Fruit fly (Drosophila melanogaster): ENCODE data around the gene CG32119.

The CG32119 gene

DNA sequence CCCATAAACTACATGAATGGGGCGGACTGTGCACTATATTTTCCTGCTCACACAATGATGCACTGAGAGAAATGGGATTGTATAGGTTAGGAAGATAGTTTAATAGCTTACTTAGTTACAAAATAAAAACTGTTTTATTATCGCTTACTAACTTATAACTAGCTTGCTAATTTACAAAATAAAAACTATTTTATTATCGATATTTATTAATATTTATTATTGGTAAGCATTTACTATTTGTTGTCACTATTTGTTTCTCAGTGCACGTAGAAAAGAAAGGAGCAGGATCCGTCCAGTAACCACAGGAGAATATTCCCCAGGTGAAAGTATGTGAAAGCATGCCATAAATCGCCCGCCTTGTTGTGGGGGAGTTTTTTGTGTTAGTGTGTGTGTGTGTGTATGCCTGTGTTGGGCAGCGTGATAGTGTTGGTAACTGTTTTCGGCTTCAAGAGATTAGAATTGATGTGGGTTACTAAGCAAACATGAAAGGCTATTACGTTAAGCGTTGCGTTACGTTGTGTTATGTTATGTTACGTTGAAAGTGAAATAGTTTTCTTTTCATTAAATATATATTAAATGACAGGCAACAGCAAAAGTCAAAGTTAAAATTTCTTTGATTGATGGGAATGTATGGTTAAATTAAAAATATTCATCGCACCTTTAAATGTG is 25.0 kb downstream of the CG32119 start (continued):
- TF ChIP-seq Fer2 (tag; optimal IDR thresholded peaks at IDR 0.05) (no peak), ken (GFP tag; IDR thresholded peaks at IDR 0.05) (no peak), CG3726 (GFP tag; IDR thresholded peaks at IDR 0.05) (no peak), kah (GFP tag; optimal IDR thresholded peaks at IDR 0.05) (no peak), CG3407 (GFP tag; optimal IDR thresholded peaks at IDR 0.05) (no peak), CG2199 (GFP tag; IDR thresholded peaks at IDR 0.05) (no peak), Blimp-1 (GFP tag; optimal IDR thresholded peaks at IDR 0.05) (peak; percentile 6), inv (GFP tag; IDR thresholded peaks at IDR 0.05; ENCODE audit: partially characterized antibody) (no peak), Dip2 (GFP tag; IDR thresholded peaks at IDR 0.05) (no peak), gcm2 (GFP tag; optimal IDR thresholded peaks at IDR 0.05) (no peak), corto (GFP tag; optimal IDR thresholded peaks at IDR 0.05) (no peak), CG7372 (GFP tag; IDR thresholded peaks at IDR 0.05) (no peak), HLH3B (GFP tag; IDR thresholded peaks at IDR 0.05) (no peak), hth (optimal IDR thresholded peaks at IDR 0.05) (no peak), fd64A (GFP tag; optimal IDR thresholded peaks at IDR 0.05) (no peak), da (GFP tag; optimal IDR thresholded peaks at IDR 0.05) (no peak), gem (tag; optimal IDR thresholded peaks at IDR 0.05) (peak; percentile 51), CG30403 (GFP tag; optimal IDR thresholded peaks at IDR 0.05) (peak; percentile 19), vvl (GFP tag; IDR thresholded peaks at IDR 0.05) (no peak), CG13424 (tag; optimal IDR thresholded peaks at IDR 0.05) (no peak), CG8924 (tag; optimal IDR thresholded peaks at IDR 0.05) (no peak), nerfin-1 (tag; optimal IDR thresholded peaks at IDR 0.05) (peak; percentile 39), Ptx1 (GFP tag; IDR thresholded peaks at IDR 0.05) (0 out of 2 replicates have a peak, but pooled peaks have one; percentile 10), D (optimal IDR thresholded peaks at IDR 0.05) (no peak), D (GFP tag; optimal IDR thresholded peaks at IDR 0.05) (no peak), ase (GFP tag; IDR thresholded peaks at IDR 0.05) (no peak), Kr (GFP tag; optimal IDR thresholded peaks at IDR 0.05) (no peak), B-H1 (GFP tag; IDR thresholded peaks at IDR 0.05) (no peak), CG11695 (GFP tag; IDR thresholded peaks at IDR 0.05) (no peak), nom (GFP tag; optimal IDR thresholded peaks at IDR 0.05) (no peak), CG12942 (GFP tag; optimal IDR thresholded peaks at IDR 0.05) (no peak), Poxn (GFP tag; IDR thresholded peaks at IDR 0.05) (no peak), NK7.1 (GFP tag; optimal IDR thresholded peaks at IDR 0.05) (no peak), CG10267 (tag; optimal IDR thresholded peaks at IDR 0.05) (peak; percentile 31), maf-S (GFP tag; optimal IDR thresholded peaks at IDR 0.05) (no peak), CG12155 (GFP tag; optimal IDR thresholded peaks at IDR 0.05) (no peak), CG18476 (GFP tag; optimal IDR thresholded peaks at IDR 0.05) (no peak), CG7786 (GFP tag; optimal IDR thresholded peaks at IDR 0.05) (no peak), CG8290 (GFP tag; optimal IDR thresholded peaks at IDR 0.05) (peak; percentile 5), CG8290 (tag; optimal IDR thresholded peaks at IDR 0.05) (no peak), CG2120 (GFP tag; optimal IDR thresholded peaks at IDR 0.05) (no peak), HLH54F (GFP tag; optimal IDR thresholded peaks at IDR 0.05) (no peak), disco-r (GFP tag; optimal IDR thresholded peaks at IDR 0.05) (no peak), CG9437 (GFP tag; optimal IDR thresholded peaks at IDR 0.05) (peak; percentile 84), dm (GFP tag; optimal IDR thresholded peaks at IDR 0.05) (no peak), ap (GFP tag; IDR thresholded peaks at IDR 0.05) (no peak), CG10147 (GFP tag; optimal IDR thresholded peaks at IDR 0.05) (no peak), Camta (GFP tag; optimal IDR thresholded peaks at IDR 0.05) (no peak), gro (GFP tag; optimal IDR thresholded peaks at IDR 0.05) (no peak), CG3838 (GFP tag; optimal IDR thresholded peaks at IDR 0.05) (no peak), gfzf (GFP tag; optimal IDR thresholded peaks at IDR 0.05) (no peak), CG6791 (GFP tag; IDR thresholded peaks at IDR 0.05; ENCODE audit: partially characterized antibody) (no peak)

Measured in whole organism, embryonic.